Worm (Caenorhabditis elegans) whole organism, L2 larva: ENCODE results near the gene nspc-12.

Experiments used
- aly-2 ChIP-seq: fragments of 150-350 bp; optimal IDR thresholded peaks from 2 replicates; lab custom pipeline; 2014; ENCODE audit warnings: missing biosample characterization, missing genetic modification characterization
- ceh-16 ChIP-seq: fragments of 150-350 bp; optimal IDR thresholded peaks from 2 replicates; lab custom pipeline; 2014; ENCODE audit warnings: missing biosample characterization, missing genetic modification characterization
- ceh-82 ChIP-seq: fragments of 150-350 bp; optimal IDR thresholded peaks from 2 replicates; lab custom pipeline; 2014; ENCODE audit warnings: missing biosample characterization, missing genetic modification characterization
- egl-27 ChIP-seq: sonication (generic microtip); optimal IDR thresholded peaks from 3 replicates; lab custom pipeline; 2017; ENCODE audit warnings: missing biosample characterization, missing genetic modification reagents, missing genetic modification characterization
- elt-3 ChIP-seq: sonication (generic microtip); optimal IDR thresholded peaks from 2 replicates; lab custom pipeline; 2017; ENCODE audit warnings: missing biosample characterization, missing genetic modification characterization
- mab-5 ChIP-seq: fragments of 150-350 bp; optimal IDR thresholded peaks from 2 replicates; lab custom pipeline; 2014; ENCODE audit warnings: missing biosample characterization, missing genetic modification characterization
- nhr-237 ChIP-seq: fragments of 150-350 bp; optimal IDR thresholded peaks from 2 replicates; lab custom pipeline; 2014; ENCODE audit warnings: missing biosample characterization, missing genetic modification characterization
- nhr-6 ChIP-seq: fragments of 150-350 bp; optimal IDR thresholded peaks from 2 replicates; lab custom pipeline; 2014; ENCODE audit warnings: missing biosample characterization, missing genetic modification characterization
- snpc-4 ChIP-seq: fragments of 150-350 bp; optimal IDR thresholded peaks from 2 replicates; lab custom pipeline; 2014; ENCODE audit warnings: missing biosample characterization, missing genetic modification characterization
- unc-39 ChIP-seq: fragments of 150-350 bp; optimal IDR thresholded peaks from 2 replicates; lab custom pipeline; 2014; ENCODE audit warnings: missing biosample characterization, missing genetic modification characterization
- unc-62 ChIP-seq: fragments of 150-350 bp; optimal IDR thresholded peaks from 2 replicates; lab custom pipeline; 2014; ENCODE audit warnings: missing biosample characterization, missing genetic modification reagents, missing genetic modification characterization
- zag-1 ChIP-seq: fragments of 150-350 bp; optimal IDR thresholded peaks from 2 replicates; lab custom pipeline; 2014; ENCODE audit warnings: missing biosample characterization, missing genetic modification characterization

- TF ChIP-seq unc-39 (tag; lab: Kevin White, UChicago) = no peak
- TF ChIP-seq unc-62 (GFP tag; lab: Kevin White, UChicago) = no peak
- TF ChIP-seq snpc-4 (tag; lab: Kevin White, UChicago) = no peak
- TF ChIP-seq zag-1 (tag; lab: Kevin White, UChicago) = no peak
- no peak for TF ChIP-seq nhr-237 (tag; lab: Kevin White, UChicago)
- no peak for TF ChIP-seq nhr-6 (tag; lab: Kevin White, UChicago)
- TF ChIP-seq egl-27 (tag; lab: Kevin White, UChicago) = no peak
- TF ChIP-seq ceh-82 (tag; lab: Kevin White, UChicago) = no peak
- no peak for TF ChIP-seq ceh-16 (tag; lab: Kevin White, UChicago)
- TF ChIP-seq mab-5 (tag; lab: Kevin White, UChicago) = no peak
- TF ChIP-seq elt-3 = no peak
- TF ChIP-seq aly-2 = no peak
These were observed 2.5 kb upstream of the nspc-12 start, which contains the start of gene nspc-14 for ce11 chrX:12358957-12359356.
